Worm (Caenorhabditis elegans) whole organism, late embryonic: Measurements from ENCODE around the gene F55H2.7.
A peak's percentile ranks its signal among the peaks of the same experiment; 100 is the strongest.

Source experiments
- F13H6.1 ChIP-seq: sonication (generic microtip); optimal IDR thresholded peaks from 2 replicates; lab custom pipeline; 2016; ENCODE audit warnings: missing genetic modification characterization, missing compliant biosample characterization
- ahr-1 ChIP-seq: sonication (generic microtip); optimal IDR thresholded peaks from 2 replicates; lab custom pipeline; 2016; ENCODE audit warnings: missing genetic modification characterization, missing compliant biosample characterization
- ama-1 ChIP-seq: fragments of 150-350 bp; optimal IDR thresholded peaks from 2 replicates; lab custom pipeline; 2014
- ceh-19 ChIP-seq: fragments of 200-800 bp; sonication (Bioruptor generic); optimal IDR thresholded peaks from 2 replicates; lab custom pipeline; 2018; ENCODE audit warnings: mild to moderate bottlenecking, missing genetic modification characterization, missing compliant biosample characterization
- ceh-2 ChIP-seq: sonication (generic microtip); optimal IDR thresholded peaks from 2 replicates; lab custom pipeline; 2016; ENCODE audit warnings: missing genotype, missing genetic modification characterization, missing compliant biosample characterization
- ceh-24 ChIP-seq: sonication (generic microtip); optimal IDR thresholded peaks from 2 replicates; lab custom pipeline; 2016; ENCODE audit warnings: mild to moderate bottlenecking, missing genetic modification characterization, missing compliant biosample characterization
- ceh-34 ChIP-seq: sonication (generic microtip); optimal IDR thresholded peaks from 2 replicates; lab custom pipeline; 2016; ENCODE audit warnings: mild to moderate bottlenecking, missing genetic modification characterization, missing compliant biosample characterization
- ceh-45 ChIP-seq: fragments of 200-800 bp; sonication (Bioruptor generic); IDR thresholded peaks from 2 replicates; pipeline ENCODE4 v1.3.6; 2022; ENCODE audit warnings: missing genetic modification reagents, missing genetic modification characterization, missing compliant biosample characterization
- ceh-9 ChIP-seq: sonication (generic microtip); optimal IDR thresholded peaks from 2 replicates; lab custom pipeline; 2016; ENCODE audit warnings: mild to moderate bottlenecking, missing genetic modification characterization, inconsistent platforms, missing compliant biosample characterization
- dve-1 ChIP-seq: sonication (generic microtip); optimal IDR thresholded peaks from 2 replicates; lab custom pipeline; 2017; ENCODE audit warnings: antibody characterized with exemption, mild to moderate bottlenecking, missing genetic modification characterization, missing compliant biosample characterization
- ets-4 ChIP-seq: sonication (generic microtip); optimal IDR thresholded peaks from 2 replicates; lab custom pipeline; 2016; ENCODE audit warnings: missing genetic modification characterization, missing compliant biosample characterization
- fax-1 ChIP-seq: sonication (generic microtip); optimal IDR thresholded peaks from 2 replicates; lab custom pipeline; 2016; ENCODE audit warnings: missing genotype, missing genetic modification characterization, missing compliant biosample characterization
- fkh-10 ChIP-seq: fragments of 150-350 bp; optimal IDR thresholded peaks from 2 replicates; lab custom pipeline; 2014; ENCODE audit warnings: missing biosample characterization, missing genetic modification reagents, missing genetic modification characterization
- fkh-6 ChIP-seq: sonication (generic microtip); optimal IDR thresholded peaks from 2 replicates; lab custom pipeline; 2016; ENCODE audit warnings: missing genetic modification characterization, missing compliant biosample characterization
- hlh-15 ChIP-seq: sonication (generic microtip); optimal IDR thresholded peaks from 2 replicates; lab custom pipeline; 2016; ENCODE audit warnings: missing genetic modification characterization, missing compliant biosample characterization
- hlh-30 ChIP-seq: sonication (generic microtip); optimal IDR thresholded peaks from 2 replicates; lab custom pipeline; 2017; ENCODE audit warnings: antibody characterized with exemption, missing genetic modification characterization, missing compliant biosample characterization; ENCODE audit not compliant: insufficient read depth
- lim-6 ChIP-seq: sonication (generic microtip); optimal IDR thresholded peaks from 2 replicates; lab custom pipeline; 2016; ENCODE audit warnings: missing genetic modification characterization, missing compliant biosample characterization
- mec-3 ChIP-seq: sonication (generic microtip); optimal IDR thresholded peaks from 2 replicates; lab custom pipeline; 2016; ENCODE audit warnings: borderline replicate concordance, missing genetic modification characterization, missing compliant biosample characterization
- nfya-1 ChIP-seq: sonication (generic microtip); optimal IDR thresholded peaks from 2 replicates; lab custom pipeline; 2017; ENCODE audit warnings: missing genetic modification characterization, mild to moderate bottlenecking, missing compliant biosample characterization, antibody characterized with exemption, moderate library complexity
- nhr-232 ChIP-seq: sonication (generic microtip); optimal IDR thresholded peaks from 2 replicates; lab custom pipeline; 2016; ENCODE audit warnings: missing genetic modification characterization, missing compliant biosample characterization
- pat-9 ChIP-seq: fragments of 200-800 bp; sonication (Bioruptor generic); optimal IDR thresholded peaks from 2 replicates; lab custom pipeline; 2018; ENCODE audit warnings: mild to moderate bottlenecking, missing genetic modification characterization, moderate library complexity, missing compliant biosample characterization
- pha-2 ChIP-seq: sonication (generic microtip); optimal IDR thresholded peaks from 2 replicates; lab custom pipeline; 2017; ENCODE audit warnings: mild to moderate bottlenecking, missing genetic modification characterization, missing compliant biosample characterization
- pha-4 ChIP-seq: fragments of 150-350 bp; optimal IDR thresholded peaks from 2 replicates; lab custom pipeline; 2018; ENCODE audit warnings: missing biosample characterization, missing genetic modification reagents, missing genetic modification characterization
- pqm-1 ChIP-seq: sonication (generic microtip); optimal IDR thresholded peaks from 2 replicates; lab custom pipeline; 2016; ENCODE audit warnings: missing genetic modification characterization, missing compliant biosample characterization
- ref-2 ChIP-seq: sonication (generic microtip); optimal IDR thresholded peaks from 2 replicates; lab custom pipeline; 2016; ENCODE audit warnings: missing genetic modification characterization, missing compliant biosample characterization
- sdc-2 ChIP-seq: sonication (generic microtip); optimal IDR thresholded peaks from 2 replicates; lab custom pipeline; 2016; ENCODE audit warnings: missing genotype, missing genetic modification characterization, missing compliant biosample characterization
- sox-4 ChIP-seq: sonication (generic microtip); optimal IDR thresholded peaks from 2 replicates; lab custom pipeline; 2017; ENCODE audit warnings: mild to moderate bottlenecking, missing genetic modification characterization, inconsistent platforms, missing compliant biosample characterization
- tbx-2 ChIP-seq: sonication (generic microtip); optimal IDR thresholded peaks from 2 replicates; lab custom pipeline; 2016; ENCODE audit warnings: missing genetic modification characterization, missing compliant biosample characterization
- unc-42 ChIP-seq: sonication (generic microtip); optimal IDR thresholded peaks from 2 replicates; lab custom pipeline; 2016; ENCODE audit warnings: missing genotype, missing genetic modification characterization, missing compliant biosample characterization
- unc-55 ChIP-seq: sonication (generic microtip); optimal IDR thresholded peaks from 2 replicates; lab custom pipeline; 2017; ENCODE audit warnings: missing biosample characterization, missing genetic modification reagents, missing genetic modification characterization
- zip-5 ChIP-seq: sonication (generic microtip); optimal IDR thresholded peaks from 2 replicates; lab custom pipeline; 2016; ENCODE audit warnings: missing genetic modification characterization, missing compliant biosample characterization

The F55H2.7 gene

DNA sequence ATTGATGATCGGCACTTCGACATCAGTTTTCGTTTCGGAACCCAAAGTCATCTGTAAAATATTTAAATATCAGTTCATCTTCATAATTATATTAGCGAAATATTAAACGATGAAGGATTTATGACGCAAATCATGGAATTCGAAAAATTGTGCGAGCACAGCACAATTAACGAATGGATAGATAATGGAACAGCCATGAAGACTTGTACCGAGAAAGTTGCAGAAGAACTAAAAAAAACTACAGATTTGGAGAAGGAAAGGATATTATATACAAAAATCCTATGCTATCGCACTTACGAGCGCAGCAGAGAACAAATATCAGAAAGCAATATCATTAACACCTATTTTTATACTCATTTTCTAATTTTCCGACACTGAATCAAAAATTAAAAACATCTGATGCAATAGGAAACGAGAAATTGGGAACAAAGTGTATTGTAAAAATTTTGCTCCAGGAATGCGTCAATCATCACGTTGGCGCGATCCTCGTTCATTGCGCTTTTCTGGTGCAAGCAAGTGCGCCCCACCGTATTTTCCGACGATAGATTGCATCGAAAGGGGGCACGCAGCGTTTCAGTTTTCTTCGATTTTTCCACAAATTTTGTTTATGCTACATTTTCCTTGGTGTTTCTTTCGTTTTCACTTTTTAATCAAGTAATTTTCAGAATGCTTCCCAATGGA, 5.5 kb upstream of the F55H2.7 start, which contains the start of the genes clu-1 and prp-40 (continued):
- TF ChIP-seq hlh-30 (tag; lab: Kevin White, UChicago): peak; percentile 17
- peak; percentile 5 for TF ChIP-seq ceh-34 (tag; lab: Kevin White, UChicago)
- peak; percentile 61 for TF ChIP-seq tbx-2
- no peak for TF ChIP-seq F13H6.1 (tag; lab: Kevin White, UChicago)
- no peak for TF ChIP-seq pha-4 (tag; lab: Kevin White, UChicago)
- TF ChIP-seq zip-5 (tag; lab: Kevin White, UChicago): no peak
- TF ChIP-seq ama-1: no peak

- TF ChIP-seq nfya-1 (tag; lab: Kevin White, UChicago): no peak
- TF ChIP-seq ceh-9: no peak
- TF ChIP-seq, all 69 proteins: peak for 0
These were observed 2.5 kb downstream of the F55H2.7 start, which contains the start of gene F55H2.8 for ce11 chrIII:9513569-9513968. F55H2.8 (plus strand) TSS chrIII:9513869.

DNA sequence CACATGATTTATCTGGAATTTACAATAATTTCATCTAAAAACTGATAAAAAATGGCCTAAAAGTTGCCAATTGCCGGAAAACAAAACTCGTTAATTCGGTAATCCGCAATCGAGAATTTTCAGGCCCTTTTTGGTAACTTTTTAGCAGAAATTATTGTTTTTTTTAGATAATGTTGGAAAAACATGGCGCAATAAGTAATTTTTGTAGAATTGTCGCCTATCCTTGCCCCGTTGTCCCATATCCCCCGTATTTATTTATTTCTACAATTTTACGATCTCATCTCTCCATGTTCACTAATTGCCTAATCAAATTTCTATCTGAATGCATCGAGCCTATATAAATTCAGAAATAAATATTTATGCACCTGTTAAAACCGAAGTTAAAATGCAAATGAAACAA, 3.0 kb downstream of the F55H2.7 start:
- TF ChIP-seq pat-9 (tag; lab: Kevin White, UChicago) (no peak), fkh-10 (no peak), ets-4 (tag; lab: Kevin White, UChicago) (no peak)
- TF ChIP-seq, all 69 proteins: peak for 0

ce11 chrIII:9511660-9512059, 4.4 kb downstream of the F55H2.7 start:
- TF ChIP-seq unc-55 (no peak), ceh-9 (no peak), ama-1 (no peak), lim-6 (tag; lab: Kevin White, UChicago) (no peak), fkh-10 (no peak), pqm-1 (tag; lab: Kevin White, UChicago) (no peak), ref-2 (tag; lab: Kevin White, UChicago) (no peak), hlh-15 (tag; lab: Kevin White, UChicago) (no peak), ceh-2 (tag; lab: Kevin White, UChicago) (no peak), ceh-24 (tag; lab: Kevin White, UChicago) (no peak), sox-4 (tag; lab: Kevin White, UChicago) (no peak), F13H6.1 (tag; lab: Kevin White, UChicago) (no peak), ceh-19 (no peak), dve-1 (tag; lab: Kevin White, UChicago) (no peak), pha-2 (tag; lab: Kevin White, UChicago) (no peak), nhr-232 (tag; lab: Kevin White, UChicago) (no peak), mec-3 (tag; lab: Kevin White, UChicago) (no peak), sdc-2 (no peak), fkh-6 (tag; lab: Kevin White, UChicago) (no peak), unc-42 (no peak)

DNA sequence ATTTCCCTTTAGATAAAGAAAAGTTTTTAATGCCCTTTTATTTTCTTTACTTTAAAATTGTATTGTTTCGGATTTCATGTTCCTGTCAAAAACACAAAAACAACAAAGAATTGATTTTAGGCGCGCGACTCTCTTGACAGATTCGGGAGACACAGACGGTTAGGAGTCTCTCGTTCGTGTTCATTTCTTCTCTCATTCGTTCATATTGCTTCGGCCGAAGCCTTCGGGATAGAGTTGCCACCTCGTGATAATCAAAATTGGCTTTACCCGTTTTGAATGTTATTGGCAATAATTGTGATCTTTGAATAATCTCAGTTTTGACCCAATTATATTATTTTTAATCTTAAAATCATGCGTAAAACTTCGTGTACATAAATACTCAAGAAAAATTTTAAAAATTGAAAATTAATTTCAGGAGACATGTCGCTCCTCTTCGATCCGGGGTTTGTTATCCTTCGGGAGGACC, 5.0 kb downstream of the F55H2.7 start, which contains the start of gene F55H2.5:
F55H2.5 (plus strand) TSS at position 416 of the 466 bp plus-strand sequence.
- TF ChIP-seq unc-55 (no peak), ceh-34 (tag; lab: Kevin White, UChicago) (no peak), pha-2 (tag; lab: Kevin White, UChicago) (no peak), ceh-45 (GFP tag; lab: Robert Waterston, UW) (no peak)
- TF ChIP-seq, all 69 proteins: peak for 0

DNA sequence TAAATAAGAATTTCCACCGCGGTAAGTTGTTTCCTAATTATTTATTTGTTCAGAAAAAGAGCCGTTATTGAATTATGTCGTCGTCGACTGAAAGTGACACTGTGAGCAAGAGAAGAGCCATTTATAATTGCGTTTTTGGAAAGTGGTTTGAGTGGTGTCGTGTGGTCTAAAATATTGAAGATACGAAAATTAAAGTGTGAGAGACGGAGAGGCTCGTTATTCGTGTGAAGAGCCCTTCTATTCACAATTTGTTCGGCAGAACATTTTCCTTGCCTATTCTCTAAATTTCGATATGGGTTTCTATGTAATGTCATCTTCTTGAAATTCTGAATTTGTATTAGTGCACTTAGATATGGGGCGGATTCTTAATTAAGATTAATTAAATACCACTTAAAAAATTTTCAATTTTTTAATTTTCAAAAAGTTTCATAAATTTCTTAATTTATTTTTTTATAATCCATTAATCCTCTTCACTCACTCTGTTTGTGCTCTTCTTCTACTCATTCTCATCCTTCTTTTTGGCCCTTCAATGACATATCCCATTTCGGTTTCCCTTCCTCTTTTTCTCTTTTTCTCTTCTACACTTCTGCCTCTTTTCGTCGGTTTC, 6.2 kb downstream of the F55H2.7 start:
- TF ChIP-seq hlh-30 (tag; lab: Kevin White, UChicago) (no peak), unc-42 (peak; percentile 81), ahr-1 (tag; lab: Kevin White, UChicago) (no peak), ceh-34 (tag; lab: Kevin White, UChicago) (peak; percentile 11), ama-1 (no peak), fax-1 (tag; lab: Kevin White, UChicago) (no peak)
